Fruit fly (Drosophila melanogaster) whole organism, embryonic: Measurements from ENCODE around the gene Neurl4.

ENCODE experiments used
- CG16813 ChIP-seq: fragments of 200-800 bp; sonication (Bioruptor generic); IDR thresholded peaks from 3 replicates; pipeline ENCODE4 v1.3.6; 2022; ENCODE audit warnings: missing biosample characterization, missing genetic modification characterization; ENCODE audit not compliant: partially characterized antibody
- CG18599 ChIP-seq: fragments of 200-800 bp; sonication (Bioruptor generic); optimal IDR thresholded peaks from 3 replicates; lab custom pipeline; 2017; ENCODE audit warnings: missing biosample characterization, missing genetic modification characterization, mild to moderate bottlenecking, moderate library complexity, missing genetic modification reagents
- CG6765 ChIP-seq: fragments of 200-800 bp; sonication (Bioruptor generic); optimal IDR thresholded peaks from 3 replicates; lab custom pipeline; 2017; ENCODE audit warnings: missing biosample characterization, mild to moderate bottlenecking, missing genetic modification characterization
- Dip2 ChIP-seq: fragments of 200-800 bp; sonication (Bioruptor generic); IDR thresholded peaks from 2 replicates; pipeline ENCODE4 v1.3.6; 2022; ENCODE audit warnings: missing biosample characterization, missing genetic modification characterization
- E2f1 ChIP-seq: fragments of 200-800 bp; sonication (Bioruptor generic); IDR thresholded peaks from 2 replicates; pipeline ENCODE4 v1.3.6; 2022; ENCODE audit warnings: missing biosample characterization, missing genetic modification characterization
- Mes4 ChIP-seq: fragments of 200-800 bp; sonication (Bioruptor generic); optimal IDR thresholded peaks from 2 replicates; lab custom pipeline; 2016; ENCODE audit warnings: missing biosample characterization, missing genetic modification characterization
- Rx ChIP-seq: fragments of 200-800 bp; sonication (Bioruptor generic); IDR thresholded peaks from 2 replicates; pipeline ENCODE4 v1.3.6; 2022; ENCODE audit warnings: missing biosample characterization, missing genetic modification characterization
- Six4 ChIP-seq: fragments of 200-800 bp; sonication (Bioruptor generic); optimal IDR thresholded peaks from 2 replicates; lab custom pipeline; 2016; ENCODE audit warnings: missing biosample characterization, missing genetic modification characterization
- bab2 ChIP-seq: fragments of 200-800 bp; sonication (Bioruptor generic); optimal IDR thresholded peaks from 2 replicates; lab custom pipeline; 2016; ENCODE audit warnings: missing biosample characterization, missing genetic modification characterization
- crol ChIP-seq: fragments of 200-800 bp; sonication (Bioruptor generic); IDR thresholded peaks from 2 replicates; pipeline ENCODE4 v1.3.6; 2022; ENCODE audit warnings: missing biosample characterization, missing genetic modification characterization
- ems ChIP-seq: fragments of 200-800 bp; sonication (Bioruptor generic); optimal IDR thresholded peaks from 3 replicates; lab custom pipeline; 2016; ENCODE audit warnings: missing biosample characterization, missing genetic modification characterization
- psq ChIP-seq: fragments of 200-800 bp; sonication (Bioruptor generic); optimal IDR thresholded peaks from 2 replicates; lab custom pipeline; 2017; ENCODE audit warnings: missing biosample characterization, missing genetic modification characterization
- usp ChIP-seq: fragments of >200 bp; optimal IDR thresholded peaks from 2 replicates; lab custom pipeline; 2017; ENCODE audit warnings: missing biosample characterization, missing genetic modification characterization
- wdn ChIP-seq: fragments of 200-800 bp; sonication (Bioruptor generic); IDR thresholded peaks from 2 replicates; pipeline ENCODE4 v1.3.6; 2022; ENCODE audit warnings: missing biosample characterization, missing genetic modification characterization

DNA sequence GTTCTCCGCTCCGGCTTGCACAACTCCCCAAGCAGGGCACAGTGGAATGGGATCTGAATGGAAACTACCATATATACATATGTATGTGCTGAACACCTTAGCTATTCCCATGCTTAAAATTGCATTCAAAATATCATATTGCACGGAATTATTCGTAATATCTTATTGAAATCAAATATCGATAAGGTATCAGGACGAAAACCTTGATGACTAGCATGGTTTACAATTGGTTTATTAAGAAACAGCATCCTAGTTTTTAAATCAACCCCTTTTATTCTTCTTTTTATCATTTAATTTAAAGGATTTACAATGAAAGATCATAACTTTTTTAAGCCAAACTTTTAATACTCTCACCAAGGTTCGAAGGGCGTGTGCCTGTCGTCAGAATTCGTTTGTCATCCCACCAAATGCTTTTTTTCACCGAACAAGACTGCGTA lies 5.6 kb upstream of the Neurl4 start:
- no peak for TF ChIP-seq Mes4
- no peak for TF ChIP-seq psq (GFP tag; lab: Kevin White, UChicago)
- TF ChIP-seq E2f1 (GFP tag; lab: Robert Waterston, UW), result no peak
- TF ChIP-seq CG16813 (GFP tag; lab: Robert Waterston, UW), result no peak
- TF ChIP-seq usp (GFP tag; lab: Kevin White, UChicago), result no peak
- TF ChIP-seq wdn (GFP tag; lab: Robert Waterston, UW), result no peak
- TF ChIP-seq Six4 (GFP tag; lab: Kevin White, UChicago), result no peak
- TF ChIP-seq Rx (GFP tag; lab: Robert Waterston, UW), result no peak
- no peak for TF ChIP-seq bab2 (GFP tag; lab: Kevin White, UChicago)
- no peak for TF ChIP-seq CG6765 (GFP tag; lab: Kevin White, UChicago)
- peak; percentile 31 for TF ChIP-seq CG18599 (GFP tag; lab: Kevin White, UChicago)
- no peak for TF ChIP-seq Dip2 (GFP tag; lab: Robert Waterston, UW)
- TF ChIP-seq ems (GFP tag; lab: Kevin White, UChicago), result no peak
- no peak for TF ChIP-seq crol (GFP tag; lab: Robert Waterston, UW)
